Fruit fly (Drosophila melanogaster): Measurements from ENCODE around the gene ort.

The ort gene

DNA sequence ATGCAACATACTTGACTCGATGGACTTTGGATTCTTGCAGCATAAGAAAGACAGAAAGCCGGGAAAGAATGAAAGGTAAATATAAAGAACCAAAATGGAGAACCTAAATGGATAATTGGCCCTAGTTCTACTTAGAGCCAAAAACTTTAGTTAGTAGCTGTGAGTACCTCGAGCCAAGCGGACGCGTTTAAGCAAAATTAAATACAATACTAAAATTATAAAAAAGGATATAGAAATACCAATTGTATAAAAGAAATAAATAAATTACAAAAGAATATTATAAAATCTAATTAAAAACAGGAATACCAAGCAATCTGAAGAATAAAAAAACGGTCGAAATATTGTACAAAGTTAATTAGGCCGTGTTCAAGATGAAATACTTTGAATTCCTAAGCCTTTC is 24.9 kb upstream of the ort start, which contains the start of gene CG34138:
CG34138 (plus strand) TSS at position 301 of the 400 bp plus-strand sequence.
- TF ChIP-seq az2 (GFP tag; optimal IDR thresholded peaks at IDR 0.05) = no peak
- no peak for TF ChIP-seq CG11695 (GFP tag; IDR thresholded peaks at IDR 0.05)
- no peak for TF ChIP-seq CG6254 (GFP tag; optimal IDR thresholded peaks at IDR 0.05)
- no peak for TF ChIP-seq Deaf1 (tag; optimal IDR thresholded peaks at IDR 0.05)
- TF ChIP-seq oc (tag; optimal IDR thresholded peaks at IDR 0.05) = no peak
- no peak for TF ChIP-seq CG15514 (GFP tag; optimal IDR thresholded peaks at IDR 0.05)
- no peak for TF ChIP-seq CG8765 (GFP tag; IDR thresholded peaks at IDR 0.05)
- no peak for TF ChIP-seq CG42726 (GFP tag; IDR thresholded peaks at IDR 0.05; ENCODE audit: partially characterized antibody)
- no peak for TF ChIP-seq kni (GFP tag; optimal IDR thresholded peaks at IDR 0.05)
- no peak for TF ChIP-seq MBD-R2 (GFP tag; IDR thresholded peaks at IDR 0.05)
- TF ChIP-seq E2f1 (GFP tag; IDR thresholded peaks at IDR 0.05) = no peak
- no peak for TF ChIP-seq klu (GFP tag; IDR thresholded peaks at IDR 0.05)

DNA sequence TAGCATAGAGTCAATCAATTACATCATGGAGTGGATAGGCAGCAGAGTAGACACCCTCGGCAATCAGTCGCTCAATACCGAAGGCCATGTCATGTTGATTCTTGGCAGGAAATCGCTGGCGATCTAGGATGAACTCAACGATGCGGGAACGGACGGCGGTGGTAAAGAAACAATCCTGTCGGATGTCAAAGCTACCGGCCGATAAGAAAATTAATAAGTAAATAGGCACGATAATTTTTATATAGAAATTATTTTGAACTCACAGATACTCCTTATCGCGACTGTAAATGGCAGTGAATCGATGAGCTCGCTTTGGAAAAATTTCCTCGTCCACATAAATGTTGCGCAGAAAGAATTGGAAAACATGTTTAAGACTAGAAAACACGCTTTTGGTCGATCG is 21.5 kb upstream of the ort start:
- TF ChIP-seq HLH3B (GFP tag; IDR thresholded peaks at IDR 0.05) (0 out of 2 replicates have a peak, but pooled peaks have one; percentile 12), vfl (GFP tag; optimal IDR thresholded peaks at IDR 0.05) (no peak)

DNA sequence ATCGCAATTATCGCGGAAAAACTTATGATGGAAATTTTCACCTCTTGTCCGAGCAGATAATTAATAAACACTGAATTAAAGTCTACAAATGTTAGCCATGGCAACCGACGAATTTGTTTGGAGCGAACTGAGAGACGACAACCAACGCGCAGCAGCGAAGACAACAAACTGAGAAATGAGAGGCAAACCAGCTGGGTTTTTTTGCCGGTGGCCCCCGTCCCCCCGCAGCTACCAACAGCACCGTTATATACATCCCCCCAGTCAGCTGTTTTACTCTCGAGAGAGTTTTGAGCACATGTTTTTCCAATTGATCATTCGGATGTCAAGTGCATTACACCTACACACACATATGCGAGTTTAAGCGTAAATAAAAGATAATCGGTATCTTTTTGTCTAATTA is 18.5 kb upstream of the ort start:
- 0 out of 3 replicates have a peak, but pooled peaks have one; percentile 40 for TF ChIP-seq Doc3 (GFP tag; IDR thresholded peaks at IDR 0.05; ENCODE audit: partially characterized antibody)
- TF ChIP-seq CG7963 (GFP tag; IDR thresholded peaks at IDR 0.05; ENCODE audit: partially characterized antibody) = no peak
- TF ChIP-seq Usf (GFP tag; optimal IDR thresholded peaks at IDR 0.05) = no peak
- no peak for TF ChIP-seq gce (GFP tag; IDR thresholded peaks at IDR 0.05)
- TF ChIP-seq E2f2 (GFP tag; IDR thresholded peaks at IDR 0.05) = 0 out of 2 replicates have a peak, but pooled peaks have one; percentile 16
- TF ChIP-seq CG6813 (GFP tag; optimal IDR thresholded peaks at IDR 0.05) = peak; percentile 4
- TF ChIP-seq HLH4C (GFP tag; IDR thresholded peaks at IDR 0.05; ENCODE audit: partially characterized antibody) = no peak
- peak; percentile 5 for TF ChIP-seq CG31365 (tag; optimal IDR thresholded peaks at IDR 0.05)
- TF ChIP-seq CG1024 (GFP tag; IDR thresholded peaks at IDR 0.05) = no peak
- TF ChIP-seq zf30C (GFP tag; optimal IDR thresholded peaks at IDR 0.05) = no peak
- TF ChIP-seq CG5180 (GFP tag; optimal IDR thresholded peaks at IDR 0.05) = peak; percentile 42
- peak; percentile 8 for TF ChIP-seq scrt (GFP tag; optimal IDR thresholded peaks at IDR 0.05)
- TF ChIP-seq chinmo (GFP tag; IDR thresholded peaks at IDR 0.05; ENCODE audit: partially characterized antibody) = peak; percentile 94; the same call in 3 of the 4 replicates
- peak; percentile 11 for TF ChIP-seq CG13894 (tag; optimal IDR thresholded peaks at IDR 0.05)
- TF ChIP-seq Adf1 (GFP tag; IDR thresholded peaks at IDR 0.05) = peak; percentile 25; the same call in 1 of the 2 replicates
- no peak for TF ChIP-seq Asciz (GFP tag; optimal IDR thresholded peaks at IDR 0.05)
- TF ChIP-seq CHES-1-like (GFP tag; optimal IDR thresholded peaks at IDR 0.05) = no peak
- no peak for TF ChIP-seq CG8290 (GFP tag; optimal IDR thresholded peaks at IDR 0.05)
- TF ChIP-seq CG8290 (tag; optimal IDR thresholded peaks at IDR 0.05) = no peak
- TF ChIP-seq so (GFP tag; IDR thresholded peaks at IDR 0.05) = 0 out of 3 replicates have a peak, but pooled peaks have one; percentile 46
- no peak for TF ChIP-seq dmrt11E (tag; optimal IDR thresholded peaks at IDR 0.05)
- TF ChIP-seq CG14014 (GFP tag; IDR thresholded peaks at IDR 0.05) = 0 out of 2 replicates have a peak, but pooled peaks have one; percentile 4
- no peak for TF ChIP-seq Ssrp (tag; optimal IDR thresholded peaks at IDR 0.05)
- TF ChIP-seq row (GFP tag; IDR thresholded peaks at IDR 0.05) = peak; percentile 16; the same call in 1 of the 3 replicates
- peak; percentile 62 for TF ChIP-seq CG34224 (GFP tag; IDR thresholded peaks at IDR 0.05; ENCODE audit: partially characterized antibody)
- TF ChIP-seq CG8359 (GFP tag; optimal IDR thresholded peaks at IDR 0.05; ENCODE audit: borderline replicate concordance) = peak; percentile 32
- TF ChIP-seq CG34422 (GFP tag; IDR thresholded peaks at IDR 0.05) = peak; percentile 69; the same call in 1 of the 3 replicates
- no peak for TF ChIP-seq Hsf (GFP tag; optimal IDR thresholded peaks at IDR 0.05)
- TF ChIP-seq ewg (GFP tag; optimal IDR thresholded peaks at IDR 0.05) = peak; percentile 36
- TF ChIP-seq crol (GFP tag; IDR thresholded peaks at IDR 0.05) = peak; percentile 97
- 0 out of 3 replicates have a peak, but pooled peaks have one; percentile 33 for TF ChIP-seq Dbx (GFP tag; IDR thresholded peaks at IDR 0.05)
- no peak for TF ChIP-seq CG10267 (tag; optimal IDR thresholded peaks at IDR 0.05)
- peak; percentile 4 for TF ChIP-seq Max (GFP tag; optimal IDR thresholded peaks at IDR 0.05)
